Worm (Caenorhabditis elegans) whole organism, mixed stage, embryonic: ENCODE measurements around the gene F31F7.2.

Source experiments
- M03D4.4 ChIP-seq: sonication (generic microtip); optimal IDR thresholded peaks from 2 replicates; lab custom pipeline; 2017; ENCODE audit warnings: mild to moderate bottlenecking, missing genetic modification characterization, missing compliant biosample characterization
- bed-3 ChIP-seq: fragments of 200-800 bp; sonication (Bioruptor generic); optimal IDR thresholded peaks from 3 replicates; lab custom pipeline; 2018; ENCODE audit warnings: mild to moderate bottlenecking, missing genetic modification characterization, moderate library complexity, missing compliant biosample characterization
- blmp-1 ChIP-seq: fragments of 150-350 bp; optimal IDR thresholded peaks from 2 replicates; lab custom pipeline; 2014; ENCODE audit warnings: missing biosample characterization, missing genetic modification characterization
- ceh-39 ChIP-seq: fragments of 150-350 bp; optimal IDR thresholded peaks from 2 replicates; lab custom pipeline; 2014; ENCODE audit warnings: missing biosample characterization, missing genetic modification characterization
- ceh-43 ChIP-seq: fragments of 200-800 bp; sonication (Bioruptor generic); optimal IDR thresholded peaks from 2 replicates; lab custom pipeline; 2018; ENCODE audit warnings: mild to moderate bottlenecking, missing genetic modification characterization, moderate library complexity, missing compliant biosample characterization
- ceh-83 ChIP-seq: fragments of 200-800 bp; sonication (Bioruptor generic); optimal IDR thresholded peaks from 2 replicates; lab custom pipeline; 2018; ENCODE audit warnings: mild to moderate bottlenecking, missing genetic modification characterization, missing compliant biosample characterization
- ces-1 ChIP-seq: fragments of 150-350 bp; optimal IDR thresholded peaks from 2 replicates; lab custom pipeline; 2014; ENCODE audit warnings: missing biosample characterization, missing genetic modification reagents, missing genetic modification characterization
- drap-1 ChIP-seq: fragments of 200-800 bp; sonication (Bioruptor generic); optimal IDR thresholded peaks from 3 replicates; lab custom pipeline; 2018; ENCODE audit warnings: mild to moderate bottlenecking, missing genetic modification characterization, missing compliant biosample characterization
- elt-1 ChIP-seq: sonication (generic microtip); optimal IDR thresholded peaks from 2 replicates; lab custom pipeline; 2017; ENCODE audit warnings: missing genetic modification characterization, mild to moderate bottlenecking, missing compliant biosample characterization, antibody characterized with exemption, moderate library complexity, borderline replicate concordance; ENCODE audit not compliant: insufficient read depth
- elt-3 ChIP-seq: fragments of 150-350 bp; optimal IDR thresholded peaks from 2 replicates; lab custom pipeline; 2014; ENCODE audit warnings: missing biosample characterization, missing genetic modification characterization
- flh-1 ChIP-seq: fragments of 200-800 bp; sonication (Bioruptor generic); optimal IDR thresholded peaks from 2 replicates; lab custom pipeline; 2018; ENCODE audit warnings: mild to moderate bottlenecking, missing genetic modification characterization, moderate library complexity, missing compliant biosample characterization
- ham-2 ChIP-seq: fragments of 200-800 bp; sonication (Bioruptor generic); optimal IDR thresholded peaks from 2 replicates; lab custom pipeline; 2018; ENCODE audit warnings: mild to moderate bottlenecking, missing genetic modification characterization, missing compliant biosample characterization
- lin-13 ChIP-seq: fragments of 150-350 bp; optimal IDR thresholded peaks from 2 replicates; lab custom pipeline; 2014; ENCODE audit warnings: missing biosample characterization, missing genetic modification characterization
- lin-32 ChIP-seq: fragments of 200-800 bp; sonication (Bioruptor generic); optimal IDR thresholded peaks from 2 replicates; lab custom pipeline; 2018; ENCODE audit warnings: mild to moderate bottlenecking, missing genetic modification characterization, missing compliant biosample characterization
- mab-5 ChIP-seq: fragments of 150-350 bp; optimal IDR thresholded peaks from 2 replicates; lab custom pipeline; 2014; ENCODE audit warnings: missing biosample characterization, missing genetic modification characterization
- mep-1 ChIP-seq: fragments of 150-350 bp; optimal IDR thresholded peaks from 2 replicates; lab custom pipeline; 2017; ENCODE audit warnings: missing biosample characterization, missing genetic modification reagents, missing genetic modification characterization, inconsistent platforms
- mls-2 ChIP-seq: sonication (generic microtip); optimal IDR thresholded peaks from 2 replicates; lab custom pipeline; 2016; ENCODE audit warnings: mild to moderate bottlenecking, missing genetic modification characterization, moderate library complexity, missing compliant biosample characterization
- nhr-2 ChIP-seq: fragments of 150-350 bp; optimal IDR thresholded peaks from 2 replicates; lab custom pipeline; 2014; ENCODE audit warnings: missing biosample characterization, missing genetic modification characterization
- nhr-76 ChIP-seq: sonication (generic microtip); optimal IDR thresholded peaks from 2 replicates; lab custom pipeline; 2017; ENCODE audit warnings: missing biosample characterization, missing genetic modification characterization
- pha-4 ChIP-seq: fragments of 150-350 bp; optimal IDR thresholded peaks from 2 replicates; lab custom pipeline; 2018; ENCODE audit warnings: missing biosample characterization, missing genetic modification reagents, missing genetic modification characterization
- sem-2 ChIP-seq: fragments of 200-800 bp; sonication (Bioruptor generic); optimal IDR thresholded peaks from 2 replicates; lab custom pipeline; 2018; ENCODE audit warnings: mild to moderate bottlenecking, missing genetic modification characterization, missing compliant biosample characterization
- snpc-4 ChIP-seq: fragments of 150-350 bp; optimal IDR thresholded peaks from 2 replicates; lab custom pipeline; 2014; ENCODE audit warnings: missing biosample characterization, missing genetic modification characterization
- sptf-1 ChIP-seq: sonication (generic microtip); optimal IDR thresholded peaks from 2 replicates; lab custom pipeline; 2017; ENCODE audit warnings: mild to moderate bottlenecking, missing genetic modification characterization, moderate library complexity, missing compliant biosample characterization
- tbx-8 ChIP-seq: fragments of 200-800 bp; sonication (Bioruptor generic); optimal IDR thresholded peaks from 2 replicates; lab custom pipeline; 2018; ENCODE audit warnings: mild to moderate bottlenecking, missing genetic modification characterization, moderate library complexity, missing compliant biosample characterization
- unc-120 ChIP-seq: sonication (generic microtip); optimal IDR thresholded peaks from 2 replicates; lab custom pipeline; 2017; ENCODE audit warnings: missing genetic modification characterization, missing compliant biosample characterization; ENCODE audit not compliant: poor library complexity, severe bottlenecking
- unc-39 ChIP-seq: fragments of 150-350 bp; optimal IDR thresholded peaks from 2 replicates; lab custom pipeline; 2014; ENCODE audit warnings: missing biosample characterization, missing genetic modification characterization
- unc-62 ChIP-seq: fragments of 150-350 bp; optimal IDR thresholded peaks from 2 replicates; lab custom pipeline; 2014; ENCODE audit warnings: missing biosample characterization, missing genetic modification reagents, missing genetic modification characterization
- zip-8 ChIP-seq: fragments of 150-350 bp; optimal IDR thresholded peaks from 2 replicates; lab custom pipeline; 2014; ENCODE audit warnings: missing biosample characterization, missing genetic modification characterization
- ztf-11 ChIP-seq: fragments of 150-350 bp; optimal IDR thresholded peaks from 2 replicates; lab custom pipeline; 2014; ENCODE audit warnings: missing biosample characterization, missing genetic modification characterization

F31F7.2 gene

ce11 chrV:6321733-6322198 is 51.1 kb downstream of the F31F7.2 start, which contains the start of gene T28C12.15:
T28C12.15 (minus strand) TSS chrV:6321783.
- TF ChIP-seq ceh-43 (GFP tag; lab: Kevin White, UChicago) (no peak), bed-3 (GFP tag; lab: Kevin White, UChicago) (no peak), M03D4.4 (tag; lab: Kevin White, UChicago) (no peak), elt-1 (tag; lab: Kevin White, UChicago) (no peak), zip-8 (no peak), unc-39 (no peak), mls-2 (tag; lab: Kevin White, UChicago) (no peak), blmp-1 (tag; lab: Kevin White, UChicago) (no peak), mab-5 (no peak), nhr-2 (tag; lab: Kevin White, UChicago) (no peak), ceh-83 (GFP tag; lab: Kevin White, UChicago) (no peak), drap-1 (no peak), ces-1 (GFP tag; lab: Kevin White, UChicago) (no peak), nhr-76 (tag; lab: Kevin White, UChicago) (no peak), unc-62 (GFP tag; lab: Kevin White, UChicago) (no peak), unc-120 (tag; lab: Kevin White, UChicago) (no peak), ham-2 (GFP tag; lab: Kevin White, UChicago) (no peak), sem-2 (no peak), ztf-11 (tag; lab: Kevin White, UChicago) (no peak), elt-3 (tag; lab: Kevin White, UChicago) (no peak)

- TF ChIP-seq elt-1 (tag; lab: Kevin White, UChicago) (peak; percentile 29), lin-13 (tag; lab: Kevin White, UChicago) (no peak)
- TF ChIP-seq, all 35 proteins: peak for 1
Observed at ce11 chrV:6322749-6323367, 52.2 kb downstream of the F31F7.2 start.

DNA sequence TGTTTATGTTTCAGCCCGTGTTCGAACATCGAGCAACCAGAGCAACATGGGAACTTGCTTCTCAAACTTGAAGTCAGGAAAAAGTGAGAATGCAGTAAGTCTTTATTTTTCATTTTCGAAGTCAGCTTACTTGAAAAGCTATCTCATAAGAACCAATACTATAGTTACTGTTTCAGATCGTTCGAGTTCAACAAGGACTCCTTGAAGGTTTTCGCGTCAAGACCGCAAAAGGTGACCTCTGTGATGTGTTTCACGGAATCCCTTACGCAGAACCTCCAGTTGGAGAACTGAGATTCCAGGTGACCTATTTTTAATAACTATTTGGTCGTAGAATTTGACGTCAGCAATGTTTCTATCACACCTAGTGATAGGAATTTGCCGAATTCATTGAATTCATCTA is 53.0 kb downstream of the F31F7.2 start:
- TF ChIP-seq tbx-8 (GFP tag; lab: Kevin White, UChicago) (no peak), ceh-39 (tag; lab: Kevin White, UChicago) (no peak), mls-2 (tag; lab: Kevin White, UChicago) (no peak), flh-1 (GFP tag; lab: Kevin White, UChicago) (no peak), mep-1 (tag; lab: Kevin White, UChicago) (no peak), zip-8 (no peak), lin-13 (tag; lab: Kevin White, UChicago) (no peak), sptf-1 (tag; lab: Kevin White, UChicago) (no peak), drap-1 (no peak), mab-5 (no peak), elt-1 (tag; lab: Kevin White, UChicago) (no peak), pha-4 (no peak), nhr-76 (tag; lab: Kevin White, UChicago) (no peak), lin-32 (GFP tag; lab: Kevin White, UChicago) (no peak), unc-62 (GFP tag; lab: Kevin White, UChicago) (no peak), ceh-83 (GFP tag; lab: Kevin White, UChicago) (no peak), ztf-11 (tag; lab: Kevin White, UChicago) (no peak), snpc-4 (no peak)
